Fruit fly (Drosophila melanogaster) whole organism, adult: ENCODE data around the gene strat.

ENCODE experiments used
- CG12768 ChIP-seq: fragments of 200-800 bp; sonication (Bioruptor generic); optimal IDR thresholded peaks from 2 replicates; lab custom pipeline; 2017; ENCODE audit warnings: missing biosample characterization, missing genetic modification characterization, mild to moderate bottlenecking, moderate library complexity, missing genetic modification reagents
- CG14711 ChIP-seq: fragments of 200-800 bp; sonication (Bioruptor generic); optimal IDR thresholded peaks from 2 replicates; lab custom pipeline; 2018; ENCODE audit warnings: missing biosample characterization, mild to moderate bottlenecking, missing genetic modification characterization, moderate library complexity
- CG33017 ChIP-seq: fragments of 200-800 bp; sonication (Bioruptor generic); optimal IDR thresholded peaks from 2 replicates; lab custom pipeline; 2018; ENCODE audit warnings: missing biosample characterization, mild to moderate bottlenecking, missing genetic modification characterization, moderate library complexity
- Crg-1 ChIP-seq: fragments of 200-800 bp; sonication (Bioruptor generic); optimal IDR thresholded peaks from 2 replicates; lab custom pipeline; 2016; ENCODE audit warnings: missing biosample characterization, missing genetic modification characterization
- Hr96 ChIP-seq: fragments of 200-800 bp; sonication (Bioruptor generic); optimal IDR thresholded peaks from 2 replicates; lab custom pipeline; 2016; ENCODE audit warnings: missing biosample characterization, missing genetic modification characterization
- Mnt ChIP-seq: fragments of 200-800 bp; sonication (Bioruptor generic); optimal IDR thresholded peaks from 2 replicates; lab custom pipeline; 2016; ENCODE audit warnings: missing biosample characterization, mild to moderate bottlenecking, missing genetic modification characterization
- bab1 ChIP-seq: fragments of 200-800 bp; sonication (Bioruptor generic); optimal IDR thresholded peaks from 3 replicates; lab custom pipeline; 2019; ENCODE audit warnings: missing biosample characterization, mild to moderate bottlenecking, missing genetic modification characterization, moderate library complexity
- kay ChIP-seq: fragments of 200-800 bp; sonication (Bioruptor generic); peaks from one replicate; lab custom pipeline; 2016; ENCODE audit warnings: missing biosample characterization, missing genetic modification characterization, borderline replicate concordance
- pad ChIP-seq: fragments of 200-800 bp; sonication (Bioruptor generic); optimal IDR thresholded peaks from 3 replicates; lab custom pipeline; 2017; ENCODE audit warnings: missing biosample characterization, missing genetic modification characterization, mild to moderate bottlenecking, moderate library complexity, missing genetic modification reagents
- tj ChIP-seq: fragments of 200-800 bp; sonication (Bioruptor generic); optimal IDR thresholded peaks from 3 replicates; lab custom pipeline; 2017; ENCODE audit warnings: missing biosample characterization, mild to moderate bottlenecking, missing genetic modification characterization, moderate library complexity

DNA sequence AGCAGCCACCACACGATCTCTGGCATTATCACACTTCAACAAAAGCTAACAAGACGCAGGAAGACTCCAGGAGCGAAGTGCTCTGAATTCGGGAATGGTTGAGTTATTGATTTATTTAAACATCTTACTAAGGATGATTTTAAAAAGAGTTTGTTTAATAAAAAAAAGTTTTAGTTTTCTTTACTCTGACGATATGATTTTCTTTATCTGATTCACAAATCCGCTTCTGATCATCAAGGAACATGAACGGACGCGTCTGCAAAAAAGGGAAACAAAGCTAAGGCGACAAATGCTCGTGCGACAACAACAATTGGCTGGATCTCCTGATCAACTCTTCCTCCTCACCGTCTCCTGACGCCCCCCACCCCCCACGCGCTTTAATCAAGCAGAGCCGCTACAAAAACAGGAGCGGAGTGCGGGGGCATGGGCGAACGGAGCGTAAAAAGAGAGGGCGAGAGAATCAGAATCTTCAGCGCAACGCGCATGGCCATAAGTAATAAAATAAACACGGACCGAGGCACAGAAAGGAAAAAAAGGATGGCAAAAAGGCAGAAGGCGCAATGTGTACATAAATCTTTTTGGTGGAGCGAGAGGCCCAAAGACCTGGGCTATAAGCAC is 20.8 kb upstream of the strat start:
- TF ChIP-seq CG33017 (no peak), kay (GFP tag; lab: Kevin White, UChicago) (no peak), Mnt (GFP tag; lab: Kevin White, UChicago) (no peak), Hr96 (GFP tag; lab: Kevin White, UChicago) (no peak), pad (GFP tag; lab: Kevin White, UChicago) (no peak), Crg-1 (GFP tag; lab: Kevin White, UChicago) (no peak), tj (no peak), CG12768 (GFP tag; lab: Kevin White, UChicago) (no peak), bab1 (GFP tag; lab: Kevin White, UChicago) (peak; percentile 18), CG14711 (no peak)
